Fruit fly (Drosophila melanogaster) whole organism, embryonic: ENCODE measurements around the gene ND-PDSW.
A peak's percentile ranks its signal among the peaks of the same experiment; 100 is the strongest.

Experiments used
- Abd-B ChIP-seq: fragments of 200-800 bp; sonication (Bioruptor generic); optimal IDR thresholded peaks from 2 replicates; lab custom pipeline; 2018; ENCODE audit warnings: missing biosample characterization, mild to moderate bottlenecking, missing genetic modification characterization, moderate library complexity
- Ada2b ChIP-seq: fragments of 200-800 bp; sonication (Bioruptor generic); IDR thresholded peaks from 2 replicates; pipeline ENCODE4 v1.3.6; 2022; ENCODE audit warnings: missing biosample characterization, missing genetic modification characterization
- Awh ChIP-seq: fragments of 200-800 bp; sonication (Bioruptor generic); IDR thresholded peaks from 2 replicates; pipeline ENCODE4, ENCODE4 v1.3.6; 2022; ENCODE audit warnings: missing biosample characterization, missing genetic modification characterization
- Blimp-1 ChIP-seq: fragments of 200-800 bp; sonication (Bioruptor generic); optimal IDR thresholded peaks from 3 replicates; lab custom pipeline; 2018; ENCODE audit warnings: missing biosample characterization, missing genetic modification characterization, mild to moderate bottlenecking, moderate library complexity, missing genetic modification reagents
- Bteb2 ChIP-seq: fragments of 200-800 bp; sonication (Bioruptor generic); optimal IDR thresholded peaks from 2 replicates; lab custom pipeline; 2016; ENCODE audit warnings: missing biosample characterization, missing genetic modification characterization
- CG10654 ChIP-seq: fragments of 200-800 bp; sonication (Bioruptor generic); optimal IDR thresholded peaks from 2 replicates; lab custom pipeline; 2016; ENCODE audit warnings: missing biosample characterization, missing genetic modification characterization
- CG10959 ChIP-seq: fragments of 200-800 bp; sonication (Bioruptor generic); IDR thresholded peaks from 2 replicates; pipeline ENCODE4 v1.3.6; 2022; ENCODE audit warnings: missing biosample characterization, missing genetic modification characterization
- CG11696 ChIP-seq: fragments of 200-800 bp; sonication (Bioruptor generic); IDR thresholded peaks from 2 replicates; pipeline ENCODE4 v1.3.6; 2022; ENCODE audit warnings: missing biosample characterization, missing genetic modification characterization
- CG1233 ChIP-seq: fragments of 200-800 bp; sonication (Bioruptor generic); optimal IDR thresholded peaks from 4 replicates; lab custom pipeline; 2018; ENCODE audit warnings: missing biosample characterization, mild to moderate bottlenecking, missing genetic modification characterization
- CG12744 ChIP-seq: fragments of 200-800 bp; sonication (Bioruptor generic); optimal IDR thresholded peaks from 2 replicates; lab custom pipeline; 2016; ENCODE audit warnings: missing biosample characterization, missing genetic modification characterization
- CG13296 ChIP-seq: fragments of 200-800 bp; sonication (Bioruptor generic); optimal IDR thresholded peaks from 3 replicates; lab custom pipeline; 2018; ENCODE audit warnings: missing biosample characterization, mild to moderate bottlenecking, missing genetic modification characterization
- CG1529 ChIP-seq: fragments of 200-800 bp; sonication (Bioruptor generic); optimal IDR thresholded peaks from 3 replicates; lab custom pipeline; 2018; ENCODE audit warnings: missing biosample characterization, missing genetic modification characterization
- CG16813 ChIP-seq: fragments of 200-800 bp; sonication (Bioruptor generic); IDR thresholded peaks from 3 replicates; pipeline ENCODE4 v1.3.6; 2022; ENCODE audit warnings: missing biosample characterization, missing genetic modification characterization; ENCODE audit not compliant: partially characterized antibody
- CG17568 ChIP-seq: fragments of 200-800 bp; sonication (Bioruptor generic); optimal IDR thresholded peaks from 2 replicates; lab custom pipeline; 2018; ENCODE audit warnings: missing biosample characterization, mild to moderate bottlenecking, missing genetic modification characterization, moderate library complexity
- CG2116 ChIP-seq: fragments of 200-800 bp; sonication (Bioruptor generic); optimal IDR thresholded peaks from 3 replicates; lab custom pipeline; 2018; ENCODE audit warnings: missing biosample characterization, mild to moderate bottlenecking, missing genetic modification characterization
- CG2875 ChIP-seq: fragments of 200-800 bp; sonication (Bioruptor generic); optimal IDR thresholded peaks from 2 replicates; lab custom pipeline; 2017; ENCODE audit warnings: missing biosample characterization, mild to moderate bottlenecking, missing genetic modification characterization, missing genetic modification reagents
- CG30403 ChIP-seq: fragments of 200-800 bp; sonication (Bioruptor generic); optimal IDR thresholded peaks from 3 replicates; lab custom pipeline; 2016; ENCODE audit warnings: missing biosample characterization, missing genetic modification characterization
- CG34224 ChIP-seq: fragments of 200-800 bp; sonication (Bioruptor generic); IDR thresholded peaks from 3 replicates; pipeline ENCODE4 v1.3.6; 2022; ENCODE audit warnings: missing biosample characterization, missing genetic modification characterization; ENCODE audit not compliant: partially characterized antibody
- CG4820 ChIP-seq: fragments of 200-800 bp; sonication (Bioruptor generic); optimal IDR thresholded peaks from 3 replicates; lab custom pipeline; 2016; ENCODE audit warnings: missing biosample characterization, missing genetic modification characterization
- CG5953 ChIP-seq: fragments of 200-800 bp; sonication (Bioruptor generic); IDR thresholded peaks from 2 replicates; pipeline ENCODE4 v1.3.6; 2022; ENCODE audit warnings: missing biosample characterization, missing genetic modification characterization
- CG7271 ChIP-seq: fragments of 200-800 bp; sonication (Bioruptor generic); optimal IDR thresholded peaks from 2 replicates; lab custom pipeline; 2018; ENCODE audit warnings: missing biosample characterization, mild to moderate bottlenecking, missing genetic modification characterization, moderate library complexity
- CG7963 ChIP-seq: fragments of 200-800 bp; sonication (Bioruptor generic); IDR thresholded peaks from 3 replicates; pipeline ENCODE4 v1.3.6; 2022; ENCODE audit warnings: missing biosample characterization, missing genetic modification characterization; ENCODE audit not compliant: partially characterized antibody
- CG9932 ChIP-seq: fragments of 200-800 bp; sonication (Bioruptor generic); IDR thresholded peaks from 2 replicates; pipeline ENCODE4 v1.3.6; 2022; ENCODE audit warnings: missing biosample characterization, missing genetic modification characterization
- Chrac-16 ChIP-seq: fragments of 200-800 bp; sonication (Bioruptor generic); optimal IDR thresholded peaks from 3 replicates; lab custom pipeline; 2016; ENCODE audit warnings: missing biosample characterization, missing genetic modification characterization
- Deaf1 ChIP-seq: fragments of 200-800 bp; optimal IDR thresholded peaks from 3 replicates; lab custom pipeline; 2019; ENCODE audit warnings: missing biosample characterization, mild to moderate bottlenecking, missing genetic modification characterization, moderate library complexity
- HHEX ChIP-seq: fragments of 200-800 bp; sonication (Bioruptor generic); optimal IDR thresholded peaks from 3 replicates; lab custom pipeline; 2017; ENCODE audit warnings: missing biosample characterization, mild to moderate bottlenecking, missing genetic modification characterization, missing genetic modification reagents
- HLH54F ChIP-seq: fragments of 200-800 bp; sonication (Bioruptor generic); optimal IDR thresholded peaks from 3 replicates; lab custom pipeline; 2016; ENCODE audit warnings: missing biosample characterization, missing genetic modification characterization
- Mad ChIP-seq: fragments of 200-800 bp; sonication (Bioruptor generic); optimal IDR thresholded peaks from 2 replicates; lab custom pipeline; 2016; ENCODE audit warnings: missing biosample characterization, missing genetic modification characterization
- Mes4 ChIP-seq: fragments of 200-800 bp; sonication (Bioruptor generic); optimal IDR thresholded peaks from 2 replicates; lab custom pipeline; 2016; ENCODE audit warnings: missing biosample characterization, missing genetic modification characterization
- NK7.1 ChIP-seq: fragments of 200-800 bp; sonication (Bioruptor generic); optimal IDR thresholded peaks from 3 replicates; lab custom pipeline; 2016; ENCODE audit warnings: missing biosample characterization, missing genetic modification characterization
- Nf-YC ChIP-seq: fragments of 200-800 bp; optimal IDR thresholded peaks from 3 replicates; lab custom pipeline; 2019; ENCODE audit warnings: missing biosample characterization, mild to moderate bottlenecking, missing genetic modification characterization, moderate library complexity
- NfI ChIP-seq: fragments of 200-800 bp; sonication (Bioruptor generic); optimal IDR thresholded peaks from 3 replicates; lab custom pipeline; 2018; ENCODE audit warnings: missing biosample characterization, mild to moderate bottlenecking, missing genetic modification characterization, moderate library complexity
- Xbp1 ChIP-seq: fragments of 200-800 bp; sonication (Bioruptor generic); optimal IDR thresholded peaks from 3 replicates; lab custom pipeline; 2016; ENCODE audit warnings: missing biosample characterization, mild to moderate bottlenecking, missing genetic modification characterization
- ase ChIP-seq: fragments of 200-800 bp; sonication (Bioruptor generic); IDR thresholded peaks from 3 replicates; pipeline ENCODE4 v1.3.6; 2022; ENCODE audit warnings: missing biosample characterization, missing genetic modification characterization
- ash1 ChIP-seq: fragments of 200-800 bp; sonication (Bioruptor generic); optimal IDR thresholded peaks from 2 replicates; lab custom pipeline; 2018; ENCODE audit warnings: missing biosample characterization, mild to moderate bottlenecking, missing genetic modification characterization
- bowl ChIP-seq: fragments of 200-800 bp; sonication (Bioruptor generic); IDR thresholded peaks from 2 replicates; pipeline ENCODE4 v1.3.6; 2022; ENCODE audit warnings: missing biosample characterization, missing genetic modification characterization
- cato ChIP-seq: fragments of 200-800 bp; sonication (Bioruptor generic); optimal IDR thresholded peaks from 2 replicates; lab custom pipeline; 2016; ENCODE audit warnings: missing biosample characterization, missing genetic modification characterization, borderline replicate concordance
- caup ChIP-seq: fragments of 200-800 bp; sonication (Bioruptor generic); optimal IDR thresholded peaks from 3 replicates; lab custom pipeline; 2017; ENCODE audit warnings: missing biosample characterization, mild to moderate bottlenecking, missing genetic modification characterization, moderate library complexity; ENCODE audit not compliant: severe bottlenecking
- dan ChIP-seq: fragments of 200-800 bp; sonication (Bioruptor generic); IDR thresholded peaks from 2 replicates; pipeline ENCODE4 v1.3.6; 2022; ENCODE audit warnings: missing biosample characterization, missing genetic modification characterization
- grau ChIP-seq: fragments of 200-800 bp; optimal IDR thresholded peaks from 3 replicates; lab custom pipeline; 2019; ENCODE audit warnings: missing biosample characterization, mild to moderate bottlenecking, missing genetic modification characterization, moderate library complexity
- grn ChIP-seq: fragments of 200-800 bp; sonication (Bioruptor generic); optimal IDR thresholded peaks from 3 replicates; lab custom pipeline; 2017; ENCODE audit warnings: missing biosample characterization, missing genetic modification characterization
- ken ChIP-seq: fragments of 200-800 bp; sonication (Bioruptor generic); IDR thresholded peaks from 3 replicates; pipeline ENCODE4 v1.3.6; 2022; ENCODE audit warnings: missing biosample characterization, missing genetic modification characterization
- maf-S ChIP-seq: fragments of 200-800 bp; sonication (Bioruptor generic); optimal IDR thresholded peaks from 2 replicates; lab custom pipeline; 2016; ENCODE audit warnings: missing biosample characterization, missing genetic modification characterization
- nerfin-1 ChIP-seq: fragments of 200-800 bp; sonication (Bioruptor generic); optimal IDR thresholded peaks from 3 replicates; lab custom pipeline; 2019; ENCODE audit warnings: missing biosample characterization, mild to moderate bottlenecking, missing genetic modification characterization, moderate library complexity
- nerfin-2 ChIP-seq: fragments of 200-800 bp; sonication (Bioruptor generic); IDR thresholded peaks from 2 replicates; pipeline ENCODE4 v1.3.6; 2022; ENCODE audit warnings: missing biosample characterization, missing genetic modification characterization; ENCODE audit not compliant: partially characterized antibody
- pum ChIP-seq: fragments of 200-800 bp; sonication (Bioruptor generic); optimal IDR thresholded peaks from 2 replicates; lab custom pipeline; 2016; ENCODE audit warnings: missing biosample characterization, missing genetic modification characterization
- so ChIP-seq: fragments of 200-800 bp; sonication (Bioruptor generic); IDR thresholded peaks from 3 replicates; pipeline ENCODE4 v1.3.6; 2022; ENCODE audit warnings: missing biosample characterization, missing genetic modification characterization
- sug ChIP-seq: fragments of 200-800 bp; optimal IDR thresholded peaks from 2 replicates; lab custom pipeline; 2019; ENCODE audit warnings: missing biosample characterization, mild to moderate bottlenecking, missing genetic modification characterization, moderate library complexity
- tll ChIP-seq, 2 experiments: fragments of 200-800 bp in 1 of 2; fragments of >200 bp in 1 of 2; sonication (Bioruptor generic) in 1 of 2; optimal IDR thresholded peaks; 2 replicates each; lab custom pipeline; 2017 to 2019; ENCODE audit warnings: missing biosample characterization in 2 of 2, missing genetic modification characterization in 2 of 2, mild to moderate bottlenecking in 1 of 2, moderate library complexity in 1 of 2
- zen ChIP-seq: fragments of 200-800 bp; sonication (Bioruptor generic); optimal IDR thresholded peaks from 3 replicates; lab custom pipeline; 2018; ENCODE audit warnings: missing biosample characterization, mild to moderate bottlenecking, missing genetic modification characterization, moderate library complexity

ND-PDSW gene

DNA sequence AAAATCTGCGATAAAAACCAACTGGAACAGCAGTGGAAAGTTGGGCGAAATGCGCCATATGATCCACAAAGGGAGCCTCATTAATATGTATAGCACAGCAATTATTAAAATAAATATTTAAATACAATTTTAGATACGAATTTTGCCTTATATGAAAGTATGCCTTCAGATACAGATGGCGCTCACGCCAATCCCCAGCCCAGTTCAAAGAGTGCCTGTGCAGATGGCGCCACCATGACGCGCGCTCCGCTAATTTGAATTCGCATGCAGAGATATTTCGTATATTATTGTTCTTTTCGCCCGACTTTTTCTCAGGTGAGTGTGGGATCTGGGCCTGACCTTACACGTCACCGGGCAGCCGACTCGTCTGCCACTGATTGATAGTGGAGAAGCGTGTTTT, 6.3 kb downstream of the ND-PDSW start, which contains the start of gene Pgant4 (continued):
- TF ChIP-seq CG9932 (GFP tag; lab: Robert Waterston, UW) (peak; percentile 85), CG12744 (GFP tag; lab: Kevin White, UChicago) (peak; percentile 45), maf-S (GFP tag; lab: Kevin White, UChicago) (no peak), Nf-YC (peak; percentile 37), CG1233 (GFP tag; lab: Kevin White, UChicago) (peak; percentile 47), CG11696 (no peak), CG4820 (GFP tag; lab: Kevin White, UChicago) (peak; percentile 51), CG10959 (GFP tag; lab: Robert Waterston, UW) (peak; percentile 62; the same call in 1 of the 2 replicates), CG34224 (GFP tag; lab: Robert Waterston, UW) (no peak), Mad (GFP tag; lab: Kevin White, UChicago) (peak; percentile 2), Deaf1 (tag; lab: Kevin White, UChicago) (no peak), nerfin-1 (no peak), CG5953 (GFP tag; lab: Robert Waterston, UW) (no peak), sug (peak; percentile 60), cato (GFP tag; lab: Kevin White, UChicago) (peak; percentile 3), NK7.1 (no peak), CG1529 (GFP tag; lab: Kevin White, UChicago) (no peak), ase (GFP tag; lab: Robert Waterston, UW) (peak; percentile 52; the same call in 1 of the 3 replicates), NfI (GFP tag; lab: Kevin White, UChicago) (peak; percentile 75), Ada2b (GFP tag; lab: Robert Waterston, UW) (no peak), CG7963 (GFP tag; lab: Robert Waterston, UW) (no peak), Awh (GFP tag; lab: Robert Waterston, UW) (0 out of 2 replicates have a peak, but pooled peaks have one; percentile 29), pum (GFP tag; lab: Kevin White, UChicago) (no peak), nerfin-2 (GFP tag; lab: Robert Waterston, UW) (no peak), CG17568 (no peak), CG16813 (GFP tag; lab: Robert Waterston, UW) (0 out of 3 replicates have a peak, but pooled peaks have one; percentile 30), CG13296 (no peak), bowl (no peak), Bteb2 (GFP tag; lab: Kevin White, UChicago) (no peak), CG10654 (GFP tag; lab: Kevin White, UChicago) (peak; percentile 28), CG2116 (GFP tag; lab: Kevin White, UChicago) (peak; percentile 15), so (GFP tag; lab: Robert Waterston, UW) (0 out of 3 replicates have a peak, but pooled peaks have one; percentile 16), grau (tag; lab: Kevin White, UChicago) (peak; percentile 64), Chrac-16 (GFP tag; lab: Kevin White, UChicago) (peak; percentile 66), CG30403 (GFP tag; lab: Kevin White, UChicago) (peak; percentile 57), CG7271 (tag; lab: Kevin White, UChicago) (no peak), grn (no peak), tll (GFP tag; optimal IDR thresholded peaks at IDR 0.05; lab: Kevin White, UChicago) (no peak), HHEX (GFP tag; lab: Kevin White, UChicago) (peak; percentile 64), ken (GFP tag; lab: Robert Waterston, UW) (peak; percentile 73), caup (GFP tag; lab: Kevin White, UChicago) (peak; percentile 53), dan (GFP tag; lab: Robert Waterston, UW) (no peak), Blimp-1 (no peak), CG2875 (peak; percentile 25), Mes4 (no peak), Xbp1 (peak; percentile 80), zen (tag; lab: Kevin White, UChicago) (peak; percentile 52), ash1 (GFP tag; lab: Kevin White, UChicago) (no peak), HLH54F (GFP tag; lab: Kevin White, UChicago) (peak; percentile 13), Abd-B (GFP tag; lab: Kevin White, UChicago) (no peak)
